Fruit fly (Drosophila melanogaster) whole organism, adult: ENCODE results near the gene ara.
A peak's percentile ranks its signal among the peaks of the same experiment; 100 is the strongest.

Experiments
- CG11617 ChIP-seq: fragments of 200-800 bp; sonication (Bioruptor generic); optimal IDR thresholded peaks from 2 replicates; lab custom pipeline; 2017; ENCODE audit warnings: mild to moderate bottlenecking, missing biosample characterization, missing genetic modification reagents, missing genetic modification characterization
- CG12768 ChIP-seq: fragments of 200-800 bp; sonication (Bioruptor generic); optimal IDR thresholded peaks from 2 replicates; lab custom pipeline; 2017; ENCODE audit warnings: missing biosample characterization, missing genetic modification characterization, mild to moderate bottlenecking, moderate library complexity, missing genetic modification reagents
- CG14711 ChIP-seq: fragments of 200-800 bp; sonication (Bioruptor generic); optimal IDR thresholded peaks from 2 replicates; lab custom pipeline; 2018; ENCODE audit warnings: missing biosample characterization, mild to moderate bottlenecking, missing genetic modification characterization, moderate library complexity
- CG1620 ChIP-seq: fragments of 200-800 bp; sonication (Bioruptor generic); optimal IDR thresholded peaks from 2 replicates; lab custom pipeline; 2016; ENCODE audit warnings: missing biosample characterization, missing genetic modification characterization
- CG33017 ChIP-seq: fragments of 200-800 bp; sonication (Bioruptor generic); optimal IDR thresholded peaks from 2 replicates; lab custom pipeline; 2018; ENCODE audit warnings: missing biosample characterization, mild to moderate bottlenecking, missing genetic modification characterization, moderate library complexity
- CG5204 ChIP-seq: fragments of 200-800 bp; sonication (Bioruptor generic); optimal IDR thresholded peaks from 2 replicates; lab custom pipeline; 2016; ENCODE audit warnings: missing biosample characterization, missing genetic modification characterization
- CG7045 ChIP-seq: fragments of 200-800 bp; sonication (Bioruptor generic); optimal IDR thresholded peaks from 2 replicates; lab custom pipeline; 2017; ENCODE audit warnings: missing biosample characterization, mild to moderate bottlenecking, missing genetic modification characterization
- CG7101 ChIP-seq: fragments of 200-800 bp; sonication (Bioruptor generic); optimal IDR thresholded peaks from 2 replicates; lab custom pipeline; 2018; ENCODE audit warnings: missing biosample characterization, mild to moderate bottlenecking, missing genetic modification characterization, moderate library complexity
- Clk ChIP-seq: fragments of 200-800 bp; sonication (Bioruptor generic); optimal IDR thresholded peaks from 2 replicates; lab custom pipeline; 2017; ENCODE audit warnings: missing biosample characterization, missing genetic modification characterization
- Crg-1 ChIP-seq: fragments of 200-800 bp; sonication (Bioruptor generic); optimal IDR thresholded peaks from 2 replicates; lab custom pipeline; 2016; ENCODE audit warnings: missing biosample characterization, missing genetic modification characterization
- Hr96 ChIP-seq: fragments of 200-800 bp; sonication (Bioruptor generic); optimal IDR thresholded peaks from 2 replicates; lab custom pipeline; 2016; ENCODE audit warnings: missing biosample characterization, missing genetic modification characterization
- Mnt ChIP-seq: fragments of 200-800 bp; sonication (Bioruptor generic); optimal IDR thresholded peaks from 2 replicates; lab custom pipeline; 2016; ENCODE audit warnings: missing biosample characterization, mild to moderate bottlenecking, missing genetic modification characterization
- bab1 ChIP-seq: fragments of 200-800 bp; sonication (Bioruptor generic); optimal IDR thresholded peaks from 3 replicates; lab custom pipeline; 2019; ENCODE audit warnings: missing biosample characterization, mild to moderate bottlenecking, missing genetic modification characterization, moderate library complexity
- cic ChIP-seq: fragments of 200-800 bp; sonication (Bioruptor generic); optimal IDR thresholded peaks from 2 replicates; lab custom pipeline; 2017; ENCODE audit warnings: missing biosample characterization, mild to moderate bottlenecking, missing genetic modification characterization, moderate library complexity
- cnc ChIP-seq, 2 experiments: fragments of >200 bp; optimal IDR thresholded peaks; 2 replicates each; lab custom pipeline; 2017
- kay ChIP-seq: fragments of 200-800 bp; sonication (Bioruptor generic); peaks from one replicate; lab custom pipeline; 2016; ENCODE audit warnings: missing biosample characterization, missing genetic modification characterization, borderline replicate concordance
- ovo ChIP-seq: fragments of 200-800 bp; sonication (Bioruptor generic); optimal IDR thresholded peaks from 2 replicates; lab custom pipeline; 2016; ENCODE audit warnings: missing biosample characterization, missing genetic modification characterization
- pad ChIP-seq: fragments of 200-800 bp; sonication (Bioruptor generic); optimal IDR thresholded peaks from 3 replicates; lab custom pipeline; 2017; ENCODE audit warnings: missing biosample characterization, missing genetic modification characterization, mild to moderate bottlenecking, moderate library complexity, missing genetic modification reagents
- tj ChIP-seq: fragments of 200-800 bp; sonication (Bioruptor generic); optimal IDR thresholded peaks from 3 replicates; lab custom pipeline; 2017; ENCODE audit warnings: missing biosample characterization, mild to moderate bottlenecking, missing genetic modification characterization, moderate library complexity
- toe ChIP-seq: fragments of 200-800 bp; sonication (Bioruptor generic); optimal IDR thresholded peaks from 2 replicates; lab custom pipeline; 2016; ENCODE audit warnings: missing biosample characterization, missing genetic modification characterization

The ara gene

dm6 chr3L:12588863-12589262, 8.4 kb downstream of the ara start:
- TF ChIP-seq CG11617: no peak
- TF ChIP-seq toe: no peak
- TF ChIP-seq Hr96 (GFP tag; lab: Kevin White, UChicago): no peak
- TF ChIP-seq pad (GFP tag; lab: Kevin White, UChicago): no peak
- TF ChIP-seq tj (GFP tag; lab: Kevin White, UChicago): no peak
- TF ChIP-seq Crg-1 (GFP tag; lab: Kevin White, UChicago): no peak
- TF ChIP-seq CG7045: no peak
- TF ChIP-seq bab1: no peak
- TF ChIP-seq Clk (GFP tag; lab: Kevin White, UChicago): no peak
- TF ChIP-seq cnc (optimal IDR thresholded peaks at IDR 0.05; lab: Kevin White, UChicago): no peak
- TF ChIP-seq Mnt (GFP tag; lab: Kevin White, UChicago): no peak
- no peak for TF ChIP-seq CG33017
- TF ChIP-seq CG7101 (tag; lab: Kevin White, UChicago): no peak
- no peak for TF ChIP-seq CG5204 (GFP tag; lab: Kevin White, UChicago)
- TF ChIP-seq kay (GFP tag; lab: Kevin White, UChicago): no peak
- TF ChIP-seq ovo: no peak
- no peak for TF ChIP-seq CG1620 (GFP tag; lab: Kevin White, UChicago)

- TF ChIP-seq pad (GFP tag; lab: Kevin White, UChicago): no peak
- TF ChIP-seq Hr96 (GFP tag; lab: Kevin White, UChicago): no peak
- TF ChIP-seq CG33017: no peak
- TF ChIP-seq CG5204 (GFP tag; lab: Kevin White, UChicago): no peak
- no peak for TF ChIP-seq cnc (optimal IDR thresholded peaks at IDR 0.05; lab: Kevin White, UChicago)
- TF ChIP-seq kay (GFP tag; lab: Kevin White, UChicago): no peak
- TF ChIP-seq CG7101 (tag; lab: Kevin White, UChicago): no peak
- no peak for TF ChIP-seq ovo
- no peak for TF ChIP-seq toe
- no peak for TF ChIP-seq CG12768
- no peak for TF ChIP-seq cic (GFP tag; lab: Kevin White, UChicago)
- TF ChIP-seq CG1620 (GFP tag; lab: Kevin White, UChicago): no peak
- no peak for TF ChIP-seq Clk (GFP tag; lab: Kevin White, UChicago)
- no peak for TF ChIP-seq bab1
- TF ChIP-seq CG7045: no peak
These were observed 9.6 kb downstream of the ara start for dm6 chr3L:12589972-12590606.

dm6 chr3L:12590709-12591108, 10.2 kb downstream of the ara start:
- TF ChIP-seq ovo: no peak
- TF ChIP-seq bab1: no peak
- TF ChIP-seq CG14711 (tag; lab: Kevin White, UChicago): no peak
- TF ChIP-seq CG33017: no peak
- TF ChIP-seq Crg-1 (GFP tag; lab: Kevin White, UChicago): no peak

- TF ChIP-seq Mnt (GFP tag; lab: Kevin White, UChicago) (no peak), tj (GFP tag; lab: Kevin White, UChicago) (no peak), ovo (no peak)
These were observed 14.4 kb downstream of the ara start for dm6 chr3L:12594852-12595251.

- TF ChIP-seq kay (GFP tag; lab: Kevin White, UChicago) (no peak), Mnt (GFP tag; lab: Kevin White, UChicago) (no peak), CG7045 (no peak)
These were observed 20.9 kb downstream of the ara start for dm6 chr3L:12601190-12601863.

- TF ChIP-seq CG33017: no peak
- no peak for TF ChIP-seq Crg-1 (GFP tag; lab: Kevin White, UChicago)
- TF ChIP-seq CG1620 (GFP tag; lab: Kevin White, UChicago): no peak
- no peak for TF ChIP-seq kay (GFP tag; lab: Kevin White, UChicago)
- no peak for TF ChIP-seq tj (GFP tag; lab: Kevin White, UChicago)
- no peak for TF ChIP-seq CG11617
- no peak for TF ChIP-seq CG7045
- TF ChIP-seq Mnt (GFP tag; lab: Kevin White, UChicago): no peak
- TF ChIP-seq CG5204 (GFP tag; lab: Kevin White, UChicago): no peak
- no peak for TF ChIP-seq cic (GFP tag; lab: Kevin White, UChicago)
- no peak for TF ChIP-seq Clk (GFP tag; lab: Kevin White, UChicago)
These were observed 25.8 kb downstream of the ara start for dm6 chr3L:12606292-12606691.

- TF ChIP-seq pad (GFP tag; lab: Kevin White, UChicago) (peak; percentile 88), ovo (no peak)
These were observed 28.9 kb downstream of the ara start, which contains the start of gene caup for dm6 chr3L:12609387-12609799. TSS of gene caup (plus strand) at chr3L:12609631.
